Worm (Caenorhabditis elegans): Measurements from ENCODE around the gene F56D2.5.
A peak's percentile ranks its signal among the peaks of the same experiment; 100 is the strongest.

F56D2.5 gene

DNA sequence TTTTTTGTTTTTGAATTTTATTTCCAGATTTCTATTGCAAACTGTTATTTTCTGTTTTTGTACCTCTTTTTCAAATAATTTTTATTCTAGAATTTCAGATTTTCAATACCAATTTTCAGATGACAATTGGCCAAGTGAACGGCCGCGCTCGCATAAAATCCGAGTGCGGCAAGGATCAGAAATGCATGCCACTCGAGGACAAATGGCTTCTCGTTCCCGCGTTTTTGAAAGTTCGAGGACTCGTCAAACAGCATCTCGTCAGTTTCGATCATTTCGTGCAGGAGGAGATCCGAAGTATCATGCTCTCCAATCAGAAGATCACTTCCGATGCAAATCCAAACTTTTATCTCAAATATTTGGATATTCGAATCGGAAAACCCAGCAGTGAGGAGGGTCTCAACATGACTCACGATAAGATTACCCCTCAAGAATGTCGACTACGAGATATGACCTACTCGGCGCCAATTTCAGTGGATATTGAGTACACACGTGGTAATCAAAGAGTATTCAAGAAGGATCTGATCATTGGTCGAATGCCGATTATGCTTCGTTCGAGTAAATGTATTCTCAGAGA lies 23.9 kb downstream of the F56D2.5 start, which contains the start of gene rpc-2 (continued):
- TF ChIP-seq dpl-1 (GFP tag; optimal IDR thresholded peaks at IDR 0.05) (no peak), repo-1 (tag; optimal IDR thresholded peaks at IDR 0.05) (no peak), sea-2 (GFP tag; IDR thresholded peaks at IDR 0.05) (no peak), ztf-26 (tag; optimal IDR thresholded peaks at IDR 0.05) (peak; percentile 3), T26A5.8 (tag; optimal IDR thresholded peaks at IDR 0.05) (peak; percentile 28), ztf-25 (GFP tag; IDR thresholded peaks at IDR 0.05) (no peak), efl-1 (GFP tag; optimal IDR thresholded peaks at IDR 0.05) (no peak), somi-1 (GFP tag; optimal IDR thresholded peaks at IDR 0.05) (no peak), Y53G8AR.9 (GFP tag; conservative IDR thresholded peaks at IDR 0.05) (peak; percentile 86), lir-1 (GFP tag; conservative IDR thresholded peaks at IDR 0.05) (no peak), sptf-2 (GFP tag; optimal IDR thresholded peaks at IDR 0.05) (no peak), gei-17 (GFP tag; optimal IDR thresholded peaks at IDR 0.05) (no peak), ceh-58 (GFP tag; IDR thresholded peaks at IDR 0.05) (no peak), let-607 (tag; optimal IDR thresholded peaks at IDR 0.05) (no peak), bed-1 (GFP tag; IDR thresholded peaks at IDR 0.05) (no peak), ztf-22 (GFP tag; optimal IDR thresholded peaks at IDR 0.05) (no peak), Y95B8A.8 (GFP tag; IDR thresholded peaks at IDR 0.05) (peak; percentile 38; the same call in 1 of the 2 replicates), C17E4.6 (GFP tag; IDR thresholded peaks at IDR 0.05) (no peak), Y67H2A.10 (GFP tag; conservative IDR thresholded peaks at IDR 0.05) (no peak), mxl-1 (tag; optimal IDR thresholded peaks at IDR 0.05) (no peak), ccch-3 (GFP tag; optimal IDR thresholded peaks at IDR 0.05) (no peak), tbp1 (GFP tag; optimal IDR thresholded peaks at IDR 0.05) (no peak), nfya-1 (tag; optimal IDR thresholded peaks at IDR 0.05; ENCODE audit: borderline replicate concordance, insufficient read depth) (no peak), ztf-28 (GFP tag; IDR thresholded peaks at IDR 0.05) (no peak), nhr-80 (tag; optimal IDR thresholded peaks at IDR 0.05) (no peak), ceh-79 (tag; optimal IDR thresholded peaks at IDR 0.05) (no peak), mel-28 (tag; optimal IDR thresholded peaks at IDR 0.05; ENCODE audit: borderline replicate concordance) (no peak), attf-5 (GFP tag; optimal IDR thresholded peaks at IDR 0.05) (no peak), lin-35 (GFP tag; optimal IDR thresholded peaks at IDR 0.05) (no peak), F39B2.1 (GFP tag; IDR thresholded peaks at IDR 0.05) (no peak), snpc-3.4 (tag; optimal IDR thresholded peaks at IDR 0.05) (no peak), ekl-4 (GFP tag; IDR thresholded peaks at IDR 0.05) (peak; percentile 51), zfh-2 (GFP tag; conservative IDR thresholded peaks at IDR 0.05) (peak; percentile 43; the same call in 1 of the 2 replicates), Y79H2A.3 (GFP tag; conservative IDR thresholded peaks at IDR 0.05) (no peak), unc-130 (GFP tag; optimal IDR thresholded peaks at IDR 0.05) (no peak), F49E8.2 (tag; optimal IDR thresholded peaks at IDR 0.05; ENCODE audit: insufficient read depth) (no peak), K12H6.12 (tag; optimal IDR thresholded peaks at IDR 0.05) (no peak), bed-2 (GFP tag; IDR thresholded peaks at IDR 0.05) (no peak), F57C9.4 (tag; optimal IDR thresholded peaks at IDR 0.05) (no peak), F37B4.10 (GFP tag; IDR thresholded peaks at IDR 0.05) (no peak), cebp-1 (GFP tag; IDR thresholded peaks at IDR 0.05) (no peak), cebp-1 (tag; optimal IDR thresholded peaks at IDR 0.05) (peak; percentile 55), D2030.7 (GFP tag; IDR thresholded peaks at IDR 0.05) (no peak), hmg-20 (GFP tag; IDR thresholded peaks at IDR 0.05) (0 out of 2 replicates have a peak, but pooled peaks have one; percentile 51), rpc-1 (optimal IDR thresholded peaks at IDR 0.05) (no peak), rpc-1 (tag; optimal IDR thresholded peaks at IDR 0.05) (no peak), dpff-1 (tag; optimal IDR thresholded peaks at IDR 0.05) (peak; percentile 74), B0035.1 (tag; optimal IDR thresholded peaks at IDR 0.05) (peak; percentile 9), tbx-9 (tag; optimal IDR thresholded peaks at IDR 0.05; ENCODE audit: borderline replicate concordance) (no peak)

Measured in whole organism, young adult.